Fruit fly (Drosophila melanogaster) whole organism, pupa: ENCODE measurements around the gene Prim2.

Source experiments
- CG10348 ChIP-seq: fragments of 200-800 bp; sonication (Bioruptor generic); IDR thresholded peaks from 2 replicates; pipeline ENCODE4 v1.3.6; 2022; ENCODE audit warnings: missing biosample characterization, missing genetic modification characterization
- CG12605 ChIP-seq: fragments of 200-800 bp; sonication (Bioruptor generic); IDR thresholded peaks from 2 replicates; pipeline ENCODE4 v1.3.6; 2022; ENCODE audit warnings: missing biosample characterization, missing genetic modification characterization
- CG13204 ChIP-seq: fragments of 200-800 bp; sonication (Bioruptor generic); optimal IDR thresholded peaks from 2 replicates; lab custom pipeline; 2018; ENCODE audit warnings: missing biosample characterization, mild to moderate bottlenecking, missing genetic modification characterization, moderate library complexity
- CG14655 ChIP-seq: fragments of 200-800 bp; sonication (Bioruptor generic); optimal IDR thresholded peaks from 3 replicates; lab custom pipeline; 2017; ENCODE audit warnings: mild to moderate bottlenecking, missing biosample characterization, missing genetic modification reagents, missing genetic modification characterization
- CG15710 ChIP-seq: fragments of 200-800 bp; sonication (Bioruptor generic); optimal IDR thresholded peaks from 2 replicates; lab custom pipeline; 2018; ENCODE audit warnings: missing biosample characterization, mild to moderate bottlenecking, missing genetic modification characterization, moderate library complexity
- CG17806 ChIP-seq: fragments of 200-800 bp; sonication (Bioruptor generic); optimal IDR thresholded peaks from 2 replicates; lab custom pipeline; 2018; ENCODE audit warnings: missing biosample characterization, mild to moderate bottlenecking, missing genetic modification characterization, moderate library complexity
- CG32121 ChIP-seq: fragments of 200-800 bp; sonication (Bioruptor generic); IDR thresholded peaks from 2 replicates; pipeline ENCODE4 v1.3.6; 2022; ENCODE audit warnings: missing biosample characterization, missing genetic modification characterization
- CG34367 ChIP-seq: fragments of 200-800 bp; sonication (Bioruptor generic); optimal IDR thresholded peaks from 2 replicates; lab custom pipeline; 2018; ENCODE audit warnings: missing biosample characterization, mild to moderate bottlenecking, missing genetic modification characterization
- CG4496 ChIP-seq: fragments of 200-800 bp; sonication (Bioruptor generic); IDR thresholded peaks from 3 replicates; pipeline ENCODE4 v1.3.6; 2022; ENCODE audit warnings: missing biosample characterization, missing genetic modification characterization
- CG8159 ChIP-seq: fragments of 200-800 bp; sonication (Bioruptor generic); optimal IDR thresholded peaks from 3 replicates; lab custom pipeline; 2018; ENCODE audit warnings: missing biosample characterization, mild to moderate bottlenecking, missing genetic modification characterization, moderate library complexity
- CG8301 ChIP-seq: fragments of 200-800 bp; sonication (Bioruptor generic); optimal IDR thresholded peaks from 2 replicates; lab custom pipeline; 2018; ENCODE audit warnings: missing biosample characterization, mild to moderate bottlenecking, missing genetic modification characterization
- CG9948 ChIP-seq: fragments of 200-800 bp; sonication (Bioruptor generic); optimal IDR thresholded peaks from 2 replicates; lab custom pipeline; 2018; ENCODE audit warnings: missing biosample characterization, mild to moderate bottlenecking, missing genetic modification characterization, moderate library complexity
- D1 ChIP-seq: fragments of 200-800 bp; sonication (Bioruptor generic); optimal IDR thresholded peaks from 2 replicates; lab custom pipeline; 2018; ENCODE audit warnings: missing biosample characterization, mild to moderate bottlenecking, missing genetic modification characterization, moderate library complexity
- EcR ChIP-seq: fragments of 200-800 bp; sonication (Bioruptor generic); optimal IDR thresholded peaks from 3 replicates; lab custom pipeline; 2019; ENCODE audit warnings: missing biosample characterization, missing genetic modification characterization, mild to moderate bottlenecking, moderate library complexity, missing genetic modification reagents
- Ets98B ChIP-seq: fragments of 200-800 bp; sonication (Bioruptor generic); IDR thresholded peaks from 2 replicates; pipeline ENCODE4 v1.3.6; 2022; ENCODE audit warnings: missing biosample characterization, missing genetic modification characterization
- Pif1A ChIP-seq: fragments of 200-800 bp; sonication (Bioruptor generic); optimal IDR thresholded peaks from 3 replicates; lab custom pipeline; 2016; ENCODE audit warnings: missing biosample characterization, missing genetic modification characterization
- Pif1B ChIP-seq: fragments of 200-800 bp; sonication (Bioruptor generic); optimal IDR thresholded peaks from 3 replicates; lab custom pipeline; 2016; ENCODE audit warnings: missing biosample characterization, missing genetic modification characterization
- Snoo ChIP-seq: fragments of 200-800 bp; sonication (Bioruptor generic); optimal IDR thresholded peaks from 3 replicates; lab custom pipeline; 2017; ENCODE audit warnings: missing biosample characterization, mild to moderate bottlenecking, missing genetic modification characterization, inconsistent platforms
- fd96Ca ChIP-seq: fragments of 200-800 bp; sonication (Bioruptor generic); IDR thresholded peaks from 3 replicates; pipeline ENCODE4 v1.3.6; 2022; ENCODE audit warnings: missing biosample characterization, missing genetic modification characterization
- gl ChIP-seq: fragments of 200-800 bp; sonication (Bioruptor generic); optimal IDR thresholded peaks from 2 replicates; lab custom pipeline; 2018; ENCODE audit warnings: missing biosample characterization, mild to moderate bottlenecking, missing genetic modification characterization
- rn ChIP-seq: fragments of 200-800 bp; sonication (Bioruptor generic); IDR thresholded peaks from 2 replicates; pipeline ENCODE4 v1.3.6; 2022; ENCODE audit warnings: missing biosample characterization, missing genetic modification characterization

The Prim2 gene

DNA sequence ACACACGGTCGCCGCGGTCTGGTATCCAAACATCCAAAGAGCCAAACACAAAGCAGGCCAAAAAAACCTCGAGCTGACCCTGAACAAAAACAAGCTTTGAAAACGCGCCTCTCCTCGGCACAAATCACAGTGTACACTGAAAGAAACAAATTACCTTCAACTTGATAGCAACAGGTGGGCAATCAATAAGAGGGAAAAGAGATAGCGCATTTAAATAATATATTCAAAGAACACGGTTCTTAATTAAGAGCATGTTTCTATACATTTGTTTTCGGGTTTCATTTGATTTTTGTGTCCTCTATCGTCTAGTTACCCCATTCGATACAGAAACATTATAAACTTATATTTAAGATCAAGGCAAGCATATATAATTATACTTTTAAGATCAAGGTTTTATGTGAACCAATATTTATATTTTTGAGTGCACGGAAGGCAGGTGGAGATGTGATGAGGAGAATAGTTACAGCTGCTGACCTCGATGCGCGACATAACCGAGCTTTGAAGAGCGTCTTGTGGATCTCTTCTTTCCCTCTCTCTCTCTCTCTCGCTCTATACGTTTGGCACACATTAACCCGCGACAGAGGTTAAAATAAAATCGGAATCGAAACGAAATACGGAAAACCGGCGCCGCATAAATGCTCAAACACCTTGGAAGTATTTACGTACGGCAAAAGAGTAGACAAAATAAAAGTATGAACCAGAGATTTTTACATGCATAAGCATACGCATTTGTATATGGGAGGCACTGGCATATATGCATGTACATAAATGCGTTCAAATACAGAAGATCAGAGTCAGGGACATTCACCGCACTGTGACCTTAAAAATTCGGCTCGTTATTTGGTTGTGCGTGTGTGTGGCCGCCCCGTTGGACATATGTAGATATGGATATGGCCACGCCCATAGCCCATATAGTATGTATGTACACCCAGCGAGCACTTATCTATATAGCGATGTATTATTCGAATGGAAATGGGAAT lies 37.1 kb upstream of the Prim2 start:
- TF ChIP-seq Ets98B (GFP tag; lab: Robert Waterston, UW) (peak; percentile 53), CG13204 (GFP tag; lab: Kevin White, UChicago) (peak; percentile 19), D1 (tag; lab: Kevin White, UChicago) (peak; percentile 16), CG4496 (GFP tag; lab: Robert Waterston, UW) (peak; percentile 62; the same call in 2 of the 3 replicates), Pif1A (peak; percentile 85), CG10348 (peak; percentile 29; the same call in 1 of the 2 replicates), CG12605 (GFP tag; lab: Robert Waterston, UW) (peak; percentile 35; the same call in 1 of the 2 replicates), gl (peak; percentile 22), CG17806 (tag; lab: Kevin White, UChicago) (peak; percentile 75), CG14655 (no peak), fd96Ca (peak; percentile 65), CG9948 (tag; lab: Kevin White, UChicago) (peak; percentile 78), CG8301 (tag; lab: Kevin White, UChicago) (peak; percentile 87), Snoo (tag; lab: Kevin White, UChicago) (peak; percentile 65), CG8159 (tag; lab: Kevin White, UChicago) (peak; percentile 80), Pif1B (GFP tag; lab: Kevin White, UChicago) (peak; percentile 84), CG32121 (GFP tag; lab: Robert Waterston, UW) (peak; percentile 70), CG15710 (peak; percentile 65), EcR (no peak), rn (GFP tag; lab: Robert Waterston, UW) (no peak), CG34367 (tag; lab: Kevin White, UChicago) (peak; percentile 62)

DNA sequence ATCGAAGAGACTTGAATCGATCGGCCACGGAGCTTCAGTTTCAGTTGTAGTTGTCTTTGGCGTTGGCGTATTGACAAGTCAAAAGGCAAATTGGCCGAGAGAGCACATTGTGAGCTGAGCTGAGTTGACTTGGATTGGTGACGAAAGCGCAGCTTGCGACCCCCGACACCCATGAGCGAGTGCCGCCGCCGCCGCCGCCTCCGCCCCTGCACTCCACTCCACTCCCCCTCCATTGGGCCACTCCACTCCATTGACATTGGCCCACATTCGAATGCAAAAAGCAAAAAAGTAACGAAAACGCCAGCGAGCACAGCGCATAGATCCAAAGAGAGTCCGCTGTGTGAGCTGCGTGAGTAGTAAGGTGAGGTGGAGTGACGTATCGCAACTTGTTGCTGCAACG lies 36.4 kb upstream of the Prim2 start:
- no peak for TF ChIP-seq CG14655
- no peak for TF ChIP-seq CG32121 (GFP tag; lab: Robert Waterston, UW)
- TF ChIP-seq CG10348: no peak
- TF ChIP-seq, all 21 proteins: peak for 0

DNA sequence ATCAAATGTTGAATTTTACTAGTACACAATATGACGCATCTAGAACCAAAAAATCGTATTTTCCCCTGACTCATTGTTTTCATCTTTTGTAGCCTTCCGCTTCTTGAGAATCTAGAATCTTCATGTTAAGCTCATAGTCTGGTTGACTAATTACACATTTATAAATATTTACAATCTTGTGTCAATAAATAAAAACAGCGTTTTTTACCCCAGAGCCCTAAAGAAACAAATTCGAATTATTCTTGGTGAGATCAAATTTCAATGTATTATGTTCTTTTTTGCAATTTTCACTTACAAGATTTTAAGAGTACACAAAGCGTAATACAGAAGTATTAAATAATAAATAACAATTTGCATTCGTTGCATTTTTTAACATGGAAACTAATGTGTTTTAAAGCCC lies 34.7 kb upstream of the Prim2 start:
- TF ChIP-seq CG9948 (tag; lab: Kevin White, UChicago) (no peak), D1 (tag; lab: Kevin White, UChicago) (no peak), rn (GFP tag; lab: Robert Waterston, UW) (no peak), CG4496 (GFP tag; lab: Robert Waterston, UW) (no peak), CG17806 (tag; lab: Kevin White, UChicago) (no peak), Snoo (tag; lab: Kevin White, UChicago) (no peak), CG13204 (GFP tag; lab: Kevin White, UChicago) (no peak), Pif1B (GFP tag; lab: Kevin White, UChicago) (no peak), fd96Ca (no peak), CG15710 (no peak), Ets98B (GFP tag; lab: Robert Waterston, UW) (no peak), CG34367 (tag; lab: Kevin White, UChicago) (no peak), Pif1A (no peak), EcR (no peak)

DNA sequence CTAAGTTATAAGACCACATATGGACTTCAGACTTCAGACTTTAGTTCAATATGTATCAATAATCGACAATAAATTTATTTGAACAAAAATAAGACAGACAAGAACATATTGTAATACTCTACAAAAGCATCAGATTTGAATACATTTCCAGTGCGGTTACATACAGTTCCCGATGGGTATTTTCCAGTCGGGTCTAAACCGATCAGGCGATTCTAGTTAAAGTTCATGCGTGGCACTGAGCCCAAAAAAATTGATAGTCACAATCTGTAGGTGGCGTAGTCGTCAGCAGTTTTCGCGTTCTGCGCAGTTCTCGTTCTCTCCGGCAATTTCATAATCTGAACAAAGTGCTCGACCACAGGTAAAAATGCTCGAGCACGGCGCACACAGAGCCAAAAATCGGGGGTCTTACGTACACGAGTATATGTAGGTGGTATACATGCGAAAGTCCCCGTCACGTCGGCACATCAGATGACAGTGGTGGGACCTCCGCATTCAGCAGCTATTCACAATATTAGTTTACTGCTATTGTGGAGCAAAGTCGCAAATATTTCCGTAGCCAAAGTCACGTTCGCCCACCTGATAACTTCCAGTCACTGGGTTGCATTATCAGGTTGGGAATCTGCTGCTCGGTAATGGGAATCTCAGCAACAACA lies 34.0 kb upstream of the Prim2 start:
- no peak for TF ChIP-seq CG32121 (GFP tag; lab: Robert Waterston, UW)
- TF ChIP-seq Pif1B (GFP tag; lab: Kevin White, UChicago): peak; percentile 7
- 0 out of 3 replicates have a peak, but pooled peaks have one; percentile 13 for TF ChIP-seq fd96Ca
- TF ChIP-seq CG4496 (GFP tag; lab: Robert Waterston, UW): no peak

DNA sequence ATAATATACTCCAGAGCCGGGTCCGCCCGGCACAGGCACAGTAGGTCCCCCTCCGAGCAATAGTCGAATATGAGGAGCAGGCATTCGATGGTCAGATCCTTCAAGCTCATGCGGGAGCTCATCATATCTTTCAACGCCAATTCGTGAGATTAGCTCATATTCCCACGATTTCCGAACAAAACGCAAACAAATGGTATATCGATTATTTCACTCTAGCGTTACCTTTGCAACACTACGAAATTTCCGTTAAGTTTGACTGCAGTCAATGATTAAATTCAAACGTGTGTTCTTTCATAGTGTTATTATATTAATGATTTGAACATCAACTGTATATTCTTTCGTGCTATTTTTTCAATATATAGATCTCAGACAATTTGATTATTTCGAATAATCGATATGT lies 32.0 kb upstream of the Prim2 start, which contains the start of gene CG33969:
Gene CG33969, minus strand, starts transcription at position 197 of the 400 bp plus-strand sequence.
- TF ChIP-seq CG8301 (tag; lab: Kevin White, UChicago): no peak
- no peak for TF ChIP-seq CG14655
- TF ChIP-seq D1 (tag; lab: Kevin White, UChicago): no peak
- TF ChIP-seq CG15710: no peak

DNA sequence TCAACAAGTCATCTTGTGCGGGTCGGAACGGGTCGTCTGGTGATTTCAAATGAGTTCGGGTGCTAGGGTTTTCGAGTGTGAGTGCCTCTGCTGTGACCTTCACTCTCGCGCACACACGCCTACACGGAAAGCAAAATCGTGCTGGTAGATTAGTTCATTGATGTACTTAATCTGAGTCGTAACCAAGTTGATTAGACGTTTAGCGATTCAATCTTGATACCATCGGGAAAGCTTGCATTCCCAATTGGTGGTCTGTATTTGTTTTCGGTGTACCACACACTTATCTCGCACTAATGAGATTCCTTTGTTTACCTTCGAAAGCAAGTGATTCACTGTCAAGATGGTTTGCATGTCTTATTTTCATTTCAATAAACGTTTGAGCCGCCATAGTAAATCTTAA lies 27.6 kb upstream of the Prim2 start:
- TF ChIP-seq CG10348 (no peak), CG32121 (GFP tag; lab: Robert Waterston, UW) (no peak), CG13204 (GFP tag; lab: Kevin White, UChicago) (no peak), CG8301 (tag; lab: Kevin White, UChicago) (no peak), CG9948 (tag; lab: Kevin White, UChicago) (no peak), Pif1B (GFP tag; lab: Kevin White, UChicago) (no peak), rn (GFP tag; lab: Robert Waterston, UW) (no peak)
